Worm (Caenorhabditis elegans): ENCODE measurements around the gene ZK829.1.

The ZK829.1 gene

ce11 chrIV:11913295-11913940, 28.8 kb downstream of the ZK829.1 start:
- no peak for TF ChIP-seq flt-1 (GFP tag; IDR thresholded peaks at IDR 0.05)
- TF ChIP-seq tbx-11 (GFP tag; IDR thresholded peaks at IDR 0.05) = no peak
- no peak for TF ChIP-seq scrt-1 (GFP tag; IDR thresholded peaks at IDR 0.05)
- no peak for TF ChIP-seq F13C5.2 (tag; optimal IDR thresholded peaks at IDR 0.05)
- TF ChIP-seq tbx-37 (GFP tag; conservative IDR thresholded peaks at IDR 0.05) = no peak
- no peak for TF ChIP-seq hnd-1 (tag; optimal IDR thresholded peaks at IDR 0.05)
- no peak for TF ChIP-seq ceh-13 (GFP tag; optimal IDR thresholded peaks at IDR 0.05)
- no peak for TF ChIP-seq ets-7 (tag; optimal IDR thresholded peaks at IDR 0.05)
- no peak for TF ChIP-seq ceh-36 (tag; optimal IDR thresholded peaks at IDR 0.05)
- no peak for TF ChIP-seq ama-1 (optimal IDR thresholded peaks at IDR 0.05)
- no peak for TF ChIP-seq aly-1 (tag; optimal IDR thresholded peaks at IDR 0.05)

ce11 chrIV:11911723-11912122, 30.5 kb downstream of the ZK829.1 start, which contains the start of gene VZK822L.2:
TSS of gene VZK822L.2 (plus strand) at chrIV:11912023.
- TF ChIP-seq hmg-4 (GFP tag; optimal IDR thresholded peaks at IDR 0.05) (no peak), F13C5.2 (tag; optimal IDR thresholded peaks at IDR 0.05) (no peak), tbx-37 (GFP tag; conservative IDR thresholded peaks at IDR 0.05) (no peak), ceh-13 (GFP tag; optimal IDR thresholded peaks at IDR 0.05) (no peak), hmbx-1 (tag; optimal IDR thresholded peaks at IDR 0.05) (no peak), pes-1 (GFP tag; IDR thresholded peaks at IDR 0.05) (no peak), sea-1 (GFP tag; conservative IDR thresholded peaks at IDR 0.05) (no peak), tbx-11 (GFP tag; IDR thresholded peaks at IDR 0.05) (no peak), ama-1 (optimal IDR thresholded peaks at IDR 0.05) (no peak), ceh-36 (tag; optimal IDR thresholded peaks at IDR 0.05) (no peak), aly-1 (tag; optimal IDR thresholded peaks at IDR 0.05) (no peak), hnd-1 (tag; optimal IDR thresholded peaks at IDR 0.05) (no peak), ets-7 (tag; optimal IDR thresholded peaks at IDR 0.05) (no peak), tra-4 (tag; optimal IDR thresholded peaks at IDR 0.05) (no peak), scrt-1 (GFP tag; IDR thresholded peaks at IDR 0.05) (no peak), flt-1 (GFP tag; IDR thresholded peaks at IDR 0.05) (no peak), B0310.2 (tag; optimal IDR thresholded peaks at IDR 0.05) (no peak)

- no peak for TF ChIP-seq flt-1 (GFP tag; IDR thresholded peaks at IDR 0.05)
- TF ChIP-seq hmbx-1 (tag; optimal IDR thresholded peaks at IDR 0.05) = no peak
- TF ChIP-seq ceh-36 (tag; optimal IDR thresholded peaks at IDR 0.05) = no peak
- TF ChIP-seq ceh-13 (GFP tag; optimal IDR thresholded peaks at IDR 0.05) = no peak
- TF ChIP-seq tbx-37 (GFP tag; conservative IDR thresholded peaks at IDR 0.05) = no peak
- TF ChIP-seq hmg-4 (GFP tag; optimal IDR thresholded peaks at IDR 0.05) = no peak
- TF ChIP-seq F13C5.2 (tag; optimal IDR thresholded peaks at IDR 0.05) = no peak
- TF ChIP-seq hnd-1 (tag; optimal IDR thresholded peaks at IDR 0.05) = no peak
- TF ChIP-seq pes-1 (GFP tag; IDR thresholded peaks at IDR 0.05) = no peak
- no peak for TF ChIP-seq B0310.2 (tag; optimal IDR thresholded peaks at IDR 0.05)
- TF ChIP-seq scrt-1 (GFP tag; IDR thresholded peaks at IDR 0.05) = no peak
- no peak for TF ChIP-seq ets-7 (tag; optimal IDR thresholded peaks at IDR 0.05)
- TF ChIP-seq tra-4 (tag; optimal IDR thresholded peaks at IDR 0.05) = no peak
- TF ChIP-seq ama-1 (optimal IDR thresholded peaks at IDR 0.05) = no peak
- no peak for TF ChIP-seq sea-1 (GFP tag; conservative IDR thresholded peaks at IDR 0.05)
Observed at ce11 chrIV:11908733-11909132, 33.5 kb downstream of the ZK829.1 start.

DNA sequence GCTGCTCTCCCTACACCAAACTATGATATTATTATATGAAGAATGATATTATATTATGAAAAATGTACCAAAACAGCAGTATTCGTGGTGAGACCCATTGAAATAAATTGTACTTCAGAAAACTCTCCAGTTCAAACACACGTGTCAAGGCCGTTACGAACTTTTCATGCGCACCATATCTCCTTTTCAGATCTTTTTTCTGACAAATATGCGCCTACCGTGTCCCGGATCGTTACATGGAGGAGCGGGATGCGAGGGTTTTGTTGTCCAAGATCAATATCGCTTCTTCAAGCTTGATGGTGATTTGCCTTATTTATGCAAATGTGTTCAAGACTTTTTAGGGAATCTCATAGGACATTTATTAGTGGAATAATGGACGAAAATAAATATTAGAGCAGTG, 38.5 kb downstream of the ZK829.1 start:
- TF ChIP-seq ama-1 (optimal IDR thresholded peaks at IDR 0.05) (no peak), scrt-1 (GFP tag; IDR thresholded peaks at IDR 0.05) (no peak), pes-1 (GFP tag; IDR thresholded peaks at IDR 0.05) (no peak), ceh-36 (tag; optimal IDR thresholded peaks at IDR 0.05) (no peak), hmbx-1 (tag; optimal IDR thresholded peaks at IDR 0.05) (no peak), tbx-37 (GFP tag; conservative IDR thresholded peaks at IDR 0.05) (no peak), tra-4 (tag; optimal IDR thresholded peaks at IDR 0.05) (no peak), hmg-4 (GFP tag; optimal IDR thresholded peaks at IDR 0.05) (no peak), ets-7 (tag; optimal IDR thresholded peaks at IDR 0.05) (no peak), aly-1 (tag; optimal IDR thresholded peaks at IDR 0.05) (no peak), hnd-1 (tag; optimal IDR thresholded peaks at IDR 0.05) (no peak), ceh-13 (GFP tag; optimal IDR thresholded peaks at IDR 0.05) (no peak), tbx-11 (GFP tag; IDR thresholded peaks at IDR 0.05) (no peak), sea-1 (GFP tag; conservative IDR thresholded peaks at IDR 0.05) (no peak)

ce11 chrIV:11902832-11903231, 39.4 kb downstream of the ZK829.1 start:
- TF ChIP-seq hnd-1 (tag; optimal IDR thresholded peaks at IDR 0.05) = no peak
- no peak for TF ChIP-seq pes-1 (GFP tag; IDR thresholded peaks at IDR 0.05)
- TF ChIP-seq B0310.2 (tag; optimal IDR thresholded peaks at IDR 0.05) = no peak
- TF ChIP-seq tbx-11 (GFP tag; IDR thresholded peaks at IDR 0.05) = no peak
- TF ChIP-seq tra-4 (tag; optimal IDR thresholded peaks at IDR 0.05) = no peak

DNA sequence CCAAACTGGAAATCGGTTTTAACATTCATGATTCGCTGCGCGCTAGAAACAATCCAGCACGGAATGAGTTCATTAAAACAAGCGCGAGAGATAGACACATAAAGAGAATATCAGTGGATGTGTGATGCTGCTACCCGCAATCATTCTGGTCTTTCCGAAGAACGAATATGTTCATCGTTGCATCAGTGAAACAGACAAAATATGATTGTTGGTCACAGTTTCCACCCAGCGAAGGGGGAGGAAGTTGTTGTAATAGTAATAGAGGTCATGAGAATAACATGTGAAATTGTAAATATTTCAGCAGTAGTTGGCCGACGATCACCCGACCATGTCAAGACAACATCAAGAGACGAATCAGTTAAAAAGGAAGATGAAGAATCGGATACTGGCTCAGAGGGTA, 41.0 kb downstream of the ZK829.1 start:
- no peak for TF ChIP-seq F13C5.2 (tag; optimal IDR thresholded peaks at IDR 0.05)
- TF ChIP-seq ets-7 (tag; optimal IDR thresholded peaks at IDR 0.05) = no peak
- TF ChIP-seq aly-1 (tag; optimal IDR thresholded peaks at IDR 0.05) = no peak
- TF ChIP-seq flt-1 (GFP tag; IDR thresholded peaks at IDR 0.05) = no peak
- no peak for TF ChIP-seq sea-1 (GFP tag; conservative IDR thresholded peaks at IDR 0.05)
- no peak for TF ChIP-seq hnd-1 (tag; optimal IDR thresholded peaks at IDR 0.05)
- TF ChIP-seq tbx-37 (GFP tag; conservative IDR thresholded peaks at IDR 0.05) = no peak
- TF ChIP-seq scrt-1 (GFP tag; IDR thresholded peaks at IDR 0.05) = no peak
- TF ChIP-seq pes-1 (GFP tag; IDR thresholded peaks at IDR 0.05) = no peak
- no peak for TF ChIP-seq B0310.2 (tag; optimal IDR thresholded peaks at IDR 0.05)
- no peak for TF ChIP-seq tbx-11 (GFP tag; IDR thresholded peaks at IDR 0.05)
- no peak for TF ChIP-seq ama-1 (optimal IDR thresholded peaks at IDR 0.05)
- TF ChIP-seq ceh-36 (tag; optimal IDR thresholded peaks at IDR 0.05) = no peak
- no peak for TF ChIP-seq hmbx-1 (tag; optimal IDR thresholded peaks at IDR 0.05)
- TF ChIP-seq ceh-13 (GFP tag; optimal IDR thresholded peaks at IDR 0.05) = no peak

DNA sequence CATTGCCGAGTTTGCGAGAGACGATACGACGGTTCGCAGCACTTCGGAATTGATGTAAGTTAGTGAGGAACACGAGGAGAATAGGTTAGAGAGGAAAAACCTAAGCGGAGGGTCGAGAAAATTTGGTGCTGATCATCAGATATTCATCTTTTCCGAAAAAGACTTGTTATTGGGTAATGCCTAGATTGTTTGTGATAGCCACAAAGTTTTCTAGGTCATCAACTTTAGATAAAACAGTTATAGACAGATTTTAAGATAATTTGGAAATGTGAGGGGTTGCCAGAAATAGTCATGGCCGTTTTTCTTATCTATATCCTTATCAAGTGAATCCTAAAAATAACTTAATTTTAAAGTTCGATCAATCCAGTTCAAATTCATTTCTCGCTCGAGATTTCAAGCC, 41.8 kb downstream of the ZK829.1 start:
- TF ChIP-seq hnd-1 (tag; optimal IDR thresholded peaks at IDR 0.05) (no peak), F13C5.2 (tag; optimal IDR thresholded peaks at IDR 0.05) (no peak), ceh-13 (GFP tag; optimal IDR thresholded peaks at IDR 0.05) (no peak), tbx-37 (GFP tag; conservative IDR thresholded peaks at IDR 0.05) (no peak), scrt-1 (GFP tag; IDR thresholded peaks at IDR 0.05) (no peak), flt-1 (GFP tag; IDR thresholded peaks at IDR 0.05) (no peak), hmbx-1 (tag; optimal IDR thresholded peaks at IDR 0.05) (no peak), ets-7 (tag; optimal IDR thresholded peaks at IDR 0.05) (no peak), pes-1 (GFP tag; IDR thresholded peaks at IDR 0.05) (no peak), sea-1 (GFP tag; conservative IDR thresholded peaks at IDR 0.05) (no peak), tra-4 (tag; optimal IDR thresholded peaks at IDR 0.05) (no peak), ama-1 (optimal IDR thresholded peaks at IDR 0.05) (no peak), hmg-4 (GFP tag; optimal IDR thresholded peaks at IDR 0.05) (no peak), aly-1 (tag; optimal IDR thresholded peaks at IDR 0.05) (no peak), B0310.2 (tag; optimal IDR thresholded peaks at IDR 0.05) (no peak), ceh-36 (tag; optimal IDR thresholded peaks at IDR 0.05) (no peak)
